Fruit fly (Drosophila melanogaster): Measurements from ENCODE around the gene CG32263.

The CG32263 gene

dm6 chr3L:3851847-3852246 is 40.9 kb upstream of the CG32263 start (continued):
- TF ChIP-seq Stat92E (GFP tag; optimal IDR thresholded peaks at IDR 0.05) (no peak), Lim3 (GFP tag; IDR thresholded peaks at IDR 0.05) (no peak), CG17361 (GFP tag; IDR thresholded peaks at IDR 0.05) (peak; percentile 48; the same call in 1 of the 3 replicates), ewg (GFP tag; optimal IDR thresholded peaks at IDR 0.05) (peak; percentile 31), Side (GFP tag; optimal IDR thresholded peaks at IDR 0.05) (no peak), dmrt99B (tag; optimal IDR thresholded peaks at IDR 0.05) (peak; percentile 44), CG14441 (GFP tag; IDR thresholded peaks at IDR 0.05) (no peak), CG9727 (GFP tag; optimal IDR thresholded peaks at IDR 0.05) (peak; percentile 41), B-H1 (GFP tag; IDR thresholded peaks at IDR 0.05) (no peak), GATAe (GFP tag; conservative IDR thresholded peaks at IDR 0.05) (no peak), ems (GFP tag; optimal IDR thresholded peaks at IDR 0.05) (no peak), Hr39 (optimal IDR thresholded peaks at IDR 0.05) (no peak), crc (GFP tag; optimal IDR thresholded peaks at IDR 0.05) (no peak), zen (tag; optimal IDR thresholded peaks at IDR 0.05) (no peak), CG1603 (tag; optimal IDR thresholded peaks at IDR 0.05) (peak; percentile 70), MBD-R2 (GFP tag; IDR thresholded peaks at IDR 0.05) (no peak), CG1832 (GFP tag; optimal IDR thresholded peaks at IDR 0.05) (no peak), CG8944 (GFP tag; optimal IDR thresholded peaks at IDR 0.05) (peak; percentile 42), CG6689 (GFP tag; IDR thresholded peaks at IDR 0.05) (peak; percentile 24; the same call in 1 of the 2 replicates), otp (GFP tag; IDR thresholded peaks at IDR 0.05) (no peak), CG8765 (GFP tag; IDR thresholded peaks at IDR 0.05) (no peak), CG1529 (GFP tag; optimal IDR thresholded peaks at IDR 0.05) (peak; percentile 16), dimm (GFP tag; IDR thresholded peaks at IDR 0.05) (no peak), CG13287 (GFP tag; IDR thresholded peaks at IDR 0.05; ENCODE audit: partially characterized antibody) (no peak), CG4282 (GFP tag; optimal IDR thresholded peaks at IDR 0.05) (no peak), MTF-1 (GFP tag; optimal IDR thresholded peaks at IDR 0.05; ENCODE audit: borderline replicate concordance) (no peak), CG33213 (GFP tag; optimal IDR thresholded peaks at IDR 0.05) (no peak), Bteb2 (GFP tag; optimal IDR thresholded peaks at IDR 0.05) (no peak), hth (optimal IDR thresholded peaks at IDR 0.05) (no peak), Optix (GFP tag; IDR thresholded peaks at IDR 0.05) (no peak), CG11504 (tag; optimal IDR thresholded peaks at IDR 0.05) (peak; percentile 45), CG4424 (GFP tag; optimal IDR thresholded peaks at IDR 0.05) (peak; percentile 61), Chrac-16 (GFP tag; optimal IDR thresholded peaks at IDR 0.05) (peak; percentile 4), CG30020 (tag; optimal IDR thresholded peaks at IDR 0.05) (no peak), CG15269 (tag; optimal IDR thresholded peaks at IDR 0.05) (no peak), br (optimal IDR thresholded peaks at IDR 0.05) (no peak), pfk (GFP tag; optimal IDR thresholded peaks at IDR 0.05) (no peak), NFAT (GFP tag; IDR thresholded peaks at IDR 0.05) (no peak), pnt (GFP tag; optimal IDR thresholded peaks at IDR 0.05) (peak; percentile 20), al (GFP tag; IDR thresholded peaks at IDR 0.05) (no peak), eyg (GFP tag; optimal IDR thresholded peaks at IDR 0.05) (no peak), CG13894 (tag; optimal IDR thresholded peaks at IDR 0.05) (peak; percentile 50), Bgb (GFP tag; IDR thresholded peaks at IDR 0.05; ENCODE audit: partially characterized antibody) (no peak), Hsf (GFP tag; optimal IDR thresholded peaks at IDR 0.05) (peak; percentile 12), CG4360 (GFP tag; IDR thresholded peaks at IDR 0.05) (no peak), CG18011 (GFP tag; optimal IDR thresholded peaks at IDR 0.05) (no peak), Atf6 (GFP tag; IDR thresholded peaks at IDR 0.05) (no peak), ro (GFP tag; IDR thresholded peaks at IDR 0.05) (no peak), gsb (GFP tag; IDR thresholded peaks at IDR 0.05) (no peak), nau (GFP tag; optimal IDR thresholded peaks at IDR 0.05) (no peak), CG7271 (tag; optimal IDR thresholded peaks at IDR 0.05) (no peak), Vsx1 (GFP tag; optimal IDR thresholded peaks at IDR 0.05) (no peak), CrebB (tag; optimal IDR thresholded peaks at IDR 0.05) (no peak)

All from whole organism, embryonic.